Fruit fly (Drosophila melanogaster): ENCODE data around the gene zormin.

Gene zormin

dm6 chr3L:2164805-2165204 is 13.3 kb upstream of the zormin start (continued):
- TF ChIP-seq CG7839 (tag; optimal IDR thresholded peaks at IDR 0.05) (peak; percentile 44), CG7357 (GFP tag; IDR thresholded peaks at IDR 0.05) (peak; percentile 41; the same call in 1 of the 3 replicates), Asciz (GFP tag; optimal IDR thresholded peaks at IDR 0.05) (no peak), CG9609 (GFP tag; optimal IDR thresholded peaks at IDR 0.05) (no peak), Dip2 (GFP tag; IDR thresholded peaks at IDR 0.05) (no peak), CG17912 (GFP tag; optimal IDR thresholded peaks at IDR 0.05) (no peak), dmrt99B (tag; optimal IDR thresholded peaks at IDR 0.05) (peak; percentile 58), dimm (GFP tag; IDR thresholded peaks at IDR 0.05) (0 out of 2 replicates have a peak, but pooled peaks have one; percentile 6), fru (optimal IDR thresholded peaks at IDR 0.05) (no peak), br (optimal IDR thresholded peaks at IDR 0.05) (no peak), HLH3B (GFP tag; IDR thresholded peaks at IDR 0.05) (peak; percentile 59), ase (GFP tag; IDR thresholded peaks at IDR 0.05) (peak; percentile 51; the same call in 1 of the 3 replicates), CG17361 (GFP tag; IDR thresholded peaks at IDR 0.05) (no peak), Pdp1 (GFP tag; optimal IDR thresholded peaks at IDR 0.05) (no peak), CG14441 (GFP tag; IDR thresholded peaks at IDR 0.05) (peak; percentile 34; the same call in 1 of the 2 replicates), E2f2 (GFP tag; IDR thresholded peaks at IDR 0.05) (no peak), Nf-YB (GFP tag; optimal IDR thresholded peaks at IDR 0.05) (no peak), CG10565 (GFP tag; optimal IDR thresholded peaks at IDR 0.05) (no peak), cas (GFP tag; IDR thresholded peaks at IDR 0.05) (no peak), Neu2 (GFP tag; optimal IDR thresholded peaks at IDR 0.05; ENCODE audit: borderline replicate concordance) (no peak), CG10654 (GFP tag; optimal IDR thresholded peaks at IDR 0.05) (no peak), CG13624 (GFP tag; optimal IDR thresholded peaks at IDR 0.05) (no peak), Hmx (GFP tag; optimal IDR thresholded peaks at IDR 0.05) (no peak), Drgx (GFP tag; IDR thresholded peaks at IDR 0.05) (0 out of 2 replicates have a peak, but pooled peaks have one; percentile 45), bsh (GFP tag; optimal IDR thresholded peaks at IDR 0.05) (peak in 1 of 2 experiments; percentile 38), amos (GFP tag; IDR thresholded peaks at IDR 0.05; ENCODE audit: partially characterized antibody) (no peak), CG2199 (GFP tag; IDR thresholded peaks at IDR 0.05) (no peak), CG9727 (GFP tag; optimal IDR thresholded peaks at IDR 0.05) (no peak), tll (GFP tag; optimal IDR thresholded peaks at IDR 0.05) (no peak), chm (GFP tag; IDR thresholded peaks at IDR 0.05) (no peak), sc (optimal IDR thresholded peaks at IDR 0.05) (no peak), sc (GFP tag; optimal IDR thresholded peaks at IDR 0.05) (no peak), CG32532 (GFP tag; IDR thresholded peaks at IDR 0.05) (no peak), Fer1 (GFP tag; optimal IDR thresholded peaks at IDR 0.05) (peak; percentile 4), pan (optimal IDR thresholded peaks at IDR 0.05) (no peak), pan (GFP tag; optimal IDR thresholded peaks at IDR 0.05 in 1 of 2, IDR thresholded peaks at IDR 0.05 in 1 of 2) (peak in 1 of 2 experiments; percentile 59), CG8388 (GFP tag; optimal IDR thresholded peaks at IDR 0.05) (no peak), D19B (GFP tag; optimal IDR thresholded peaks at IDR 0.05) (no peak), CG18262 (tag; optimal IDR thresholded peaks at IDR 0.05) (no peak), pho (GFP tag; optimal IDR thresholded peaks at IDR 0.05) (no peak), CG14014 (GFP tag; IDR thresholded peaks at IDR 0.05) (peak; percentile 51; the same call in 1 of the 2 replicates), CG3163 (GFP tag; optimal IDR thresholded peaks at IDR 0.05) (no peak), MBD-R2 (GFP tag; IDR thresholded peaks at IDR 0.05) (no peak), CG12744 (GFP tag; optimal IDR thresholded peaks at IDR 0.05) (no peak), CG3065 (GFP tag; optimal IDR thresholded peaks at IDR 0.05) (no peak), CG6854 (GFP tag; optimal IDR thresholded peaks at IDR 0.05) (no peak), CG15479 (GFP tag; optimal IDR thresholded peaks at IDR 0.05) (no peak), kni (GFP tag; optimal IDR thresholded peaks at IDR 0.05) (no peak), hth (optimal IDR thresholded peaks at IDR 0.05) (no peak), Oaz (GFP tag; IDR thresholded peaks at IDR 0.05) (no peak), CG10431 (GFP tag; optimal IDR thresholded peaks at IDR 0.05) (no peak), ara (GFP tag; IDR thresholded peaks at IDR 0.05) (peak; percentile 47; the same call in 1 of the 2 replicates), sisA (GFP tag; IDR thresholded peaks at IDR 0.05) (0 out of 2 replicates have a peak, but pooled peaks have one; percentile 21)

Measured in whole organism, embryonic.